Worm (Caenorhabditis elegans): Measurements from ENCODE around the gene trul-1.

DNA sequence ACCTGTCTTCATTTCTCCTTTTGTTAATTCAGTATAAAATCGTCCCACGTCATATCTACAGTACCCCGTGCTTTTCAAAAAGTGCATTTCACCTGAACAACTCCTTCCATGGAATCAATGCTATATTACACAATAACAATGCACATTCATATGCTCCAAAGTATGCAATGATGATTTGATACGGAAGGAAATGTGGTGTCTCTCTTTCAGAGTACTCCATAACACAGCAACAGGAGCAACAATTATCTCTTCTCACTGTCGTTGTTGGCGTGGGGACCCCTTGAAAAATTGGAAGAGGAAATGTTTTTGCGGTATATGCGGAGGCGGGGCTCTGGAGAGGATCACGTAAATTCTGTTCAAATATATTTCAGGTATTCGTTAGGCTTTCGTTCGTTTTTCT is 24.9 kb downstream of the trul-1 start, which contains the start of gene cat-2:
- TF ChIP-seq pha-4 (GFP tag; IDR thresholded peaks at IDR 0.05) = no peak
- no peak for TF ChIP-seq pha-4 (tag; optimal IDR thresholded peaks at IDR 0.05)
- no peak for TF ChIP-seq mes-2 (tag; optimal IDR thresholded peaks at IDR 0.05; ENCODE audit: poor library complexity, severe bottlenecking)
- no peak for TF ChIP-seq ama-1 (optimal IDR thresholded peaks at IDR 0.05)
- no peak for TF ChIP-seq snpc-4 (tag; optimal IDR thresholded peaks at IDR 0.05)
- TF ChIP-seq lin-39 (tag; optimal IDR thresholded peaks at IDR 0.05) = no peak
- TF ChIP-seq daf-8 (GFP tag; IDR thresholded peaks at IDR 0.05) = no peak
- TF ChIP-seq hif-1 (tag; optimal IDR thresholded peaks at IDR 0.05) = no peak
- no peak for TF ChIP-seq mep-1 (tag; optimal IDR thresholded peaks at IDR 0.05)
- TF ChIP-seq sdz-12 (GFP tag; optimal IDR thresholded peaks at IDR 0.05) = no peak
- no peak for TF ChIP-seq rbr-2 (tag; optimal IDR thresholded peaks at IDR 0.05)
- no peak for TF ChIP-seq mdl-1 (tag; optimal IDR thresholded peaks at IDR 0.05)

Measured in whole organism, L4 larva.